Worm (Caenorhabditis elegans) whole organism, young adult: ENCODE results near the gene srx-112.

Experiments used
- B0336.3 ChIP-seq: fragments of 200-800 bp; sonication (Bioruptor generic); IDR thresholded peaks from 2 replicates; pipeline ENCODE4 v1.3.6; 2022; ENCODE audit warnings: missing genetic modification characterization, missing compliant biosample characterization
- C06A6.2 ChIP-seq: fragments of 200-800 bp; sonication (Bioruptor generic); conservative IDR thresholded peaks from 2 replicates; pipeline ENCODE4 v1.3.6; 2022; ENCODE audit warnings: missing genetic modification characterization, missing compliant biosample characterization
- C17E4.6 ChIP-seq: fragments of 200-800 bp; sonication (Bioruptor generic); IDR thresholded peaks from 2 replicates; pipeline ENCODE4 v1.3.6; 2022; ENCODE audit warnings: missing genetic modification reagents, missing genetic modification characterization, missing compliant biosample characterization
- F52B5.7 ChIP-seq: sonication (generic microtip); optimal IDR thresholded peaks from 2 replicates; lab custom pipeline; 2016; ENCODE audit warnings: mild to moderate bottlenecking, missing genetic modification characterization, missing compliant biosample characterization
- F57C9.4 ChIP-seq: sonication (generic microtip); optimal IDR thresholded peaks from 2 replicates; lab custom pipeline; 2017; ENCODE audit warnings: mild to moderate bottlenecking, missing genetic modification characterization, missing compliant biosample characterization
- K11D2.4 ChIP-seq: fragments of 200-800 bp; sonication (Bioruptor generic); IDR thresholded peaks from 2 replicates; pipeline ENCODE4 v1.3.6; 2022; ENCODE audit warnings: missing genetic modification reagents, missing genetic modification characterization, missing compliant biosample characterization
- T07F8.4 ChIP-seq: sonication (generic microtip); optimal IDR thresholded peaks from 2 replicates; lab custom pipeline; 2016; ENCODE audit warnings: mild to moderate bottlenecking, missing genetic modification characterization, moderate library complexity, missing compliant biosample characterization
- Y53F4B.3 ChIP-seq: fragments of 200-800 bp; sonication (Bioruptor generic); IDR thresholded peaks from 2 replicates; pipeline ENCODE4 v1.3.6; 2022; ENCODE audit warnings: missing genetic modification reagents, missing genetic modification characterization, missing compliant biosample characterization
- Y95B8A.8 ChIP-seq: fragments of 200-800 bp; sonication (Bioruptor generic); IDR thresholded peaks from 2 replicates; pipeline ENCODE4 v1.3.6; 2022; ENCODE audit warnings: missing genetic modification reagents, missing genetic modification characterization, missing compliant biosample characterization
- athp-1 ChIP-seq: sonication (generic microtip); optimal IDR thresholded peaks from 2 replicates; lab custom pipeline; 2017; ENCODE audit warnings: mild to moderate bottlenecking, missing genetic modification characterization, missing compliant biosample characterization
- bed-2 ChIP-seq: fragments of 200-800 bp; sonication (Bioruptor generic); IDR thresholded peaks from 2 replicates; pipeline ENCODE4 v1.3.6; 2022; ENCODE audit warnings: missing genetic modification reagents, missing genetic modification characterization, missing compliant biosample characterization
- ccch-3 ChIP-seq: fragments of 200-800 bp; sonication (Bioruptor generic); optimal IDR thresholded peaks from 2 replicates; lab custom pipeline; 2018; ENCODE audit warnings: mild to moderate bottlenecking, missing genetic modification characterization, missing compliant biosample characterization
- ceh-58 ChIP-seq: fragments of 200-800 bp; sonication (Bioruptor generic); IDR thresholded peaks from 2 replicates; pipeline ENCODE4 v1.3.6; 2022; ENCODE audit warnings: missing genetic modification characterization, missing compliant biosample characterization
- dox-1 ChIP-seq: fragments of 200-800 bp; sonication (Bioruptor generic); IDR thresholded peaks from 2 replicates; pipeline ENCODE4 v1.3.6; 2022; ENCODE audit warnings: missing genetic modification reagents, missing genetic modification characterization, missing compliant biosample characterization
- dpl-1 ChIP-seq: fragments of 150-350 bp; optimal IDR thresholded peaks from 2 replicates; lab custom pipeline; 2014; ENCODE audit warnings: missing biosample characterization, missing genetic modification reagents, missing genetic modification characterization
- efl-1 ChIP-seq: fragments of 150-350 bp; optimal IDR thresholded peaks from 2 replicates; lab custom pipeline; 2014; ENCODE audit warnings: missing biosample characterization, missing genetic modification reagents, missing genetic modification characterization
- egl-18 ChIP-seq: fragments of 200-800 bp; sonication (Bioruptor generic); IDR thresholded peaks from 2 replicates; pipeline ENCODE4 v1.3.6; 2022; ENCODE audit warnings: missing genetic modification reagents, missing genetic modification characterization, missing compliant biosample characterization
- egl-44 ChIP-seq: fragments of 200-800 bp; sonication (Bioruptor generic); IDR thresholded peaks from 2 replicates; pipeline ENCODE4 v1.3.6; 2022; ENCODE audit warnings: missing genetic modification reagents, missing genetic modification characterization, missing compliant biosample characterization
- egrh-3 ChIP-seq: fragments of 200-800 bp; sonication (Bioruptor generic); IDR thresholded peaks from 2 replicates; pipeline ENCODE4 v1.3.6; 2022; ENCODE audit warnings: missing genetic modification reagents, missing genetic modification characterization, missing compliant biosample characterization
- ekl-4 ChIP-seq: fragments of 200-800 bp; sonication (Bioruptor generic); IDR thresholded peaks from 2 replicates; pipeline ENCODE4 v1.3.6; 2022; ENCODE audit warnings: missing genetic modification reagents, missing genetic modification characterization, missing compliant biosample characterization
- fkh-3 ChIP-seq: sonication (generic microtip); optimal IDR thresholded peaks from 2 replicates; lab custom pipeline; 2016; ENCODE audit warnings: mild to moderate bottlenecking, missing genetic modification characterization, missing compliant biosample characterization
- hlh-26 ChIP-seq: fragments of 200-800 bp; sonication (Bioruptor generic); conservative IDR thresholded peaks from 2 replicates; pipeline ENCODE4 v1.3.6; 2022; ENCODE audit warnings: missing genetic modification reagents, missing genetic modification characterization, missing compliant biosample characterization
- hmg-1.2 ChIP-seq: fragments of 200-800 bp; sonication (Bioruptor generic); IDR thresholded peaks from 2 replicates; pipeline ENCODE4 v1.3.6; 2022; ENCODE audit warnings: missing genetic modification reagents, missing genetic modification characterization, missing compliant biosample characterization
- lag-1 ChIP-seq: fragments of 200-800 bp; sonication (Bioruptor generic); IDR thresholded peaks from 2 replicates; pipeline ENCODE4 v1.3.6; 2022; ENCODE audit warnings: missing genetic modification reagents, missing genetic modification characterization, missing compliant biosample characterization
- madf-6 ChIP-seq: fragments of 200-800 bp; sonication (Bioruptor generic); IDR thresholded peaks from 2 replicates; pipeline ENCODE4 v1.3.6; 2022; ENCODE audit warnings: missing genetic modification reagents, missing genetic modification characterization, missing compliant biosample characterization
- madf-8 ChIP-seq: fragments of 200-800 bp; sonication (Bioruptor generic); conservative IDR thresholded peaks from 2 replicates; pipeline ENCODE4 v1.3.6; 2022; ENCODE audit warnings: missing genetic modification reagents, missing genetic modification characterization, missing compliant biosample characterization
- mcd-1 ChIP-seq: fragments of 200-800 bp; sonication (Bioruptor generic); IDR thresholded peaks from 2 replicates; pipeline ENCODE4 v1.3.6; 2022; ENCODE audit warnings: missing genetic modification reagents, missing genetic modification characterization, missing compliant biosample characterization
- mel-28 ChIP-seq: sonication (generic microtip); optimal IDR thresholded peaks from 2 replicates; lab custom pipeline; 2016; ENCODE audit warnings: borderline replicate concordance, mild to moderate bottlenecking, missing genetic modification characterization, missing compliant biosample characterization
- nfya-1 ChIP-seq: sonication (generic microtip); optimal IDR thresholded peaks from 2 replicates; lab custom pipeline; 2017; ENCODE audit warnings: antibody characterized with exemption, missing compliant biosample characterization, missing genetic modification characterization, borderline replicate concordance; ENCODE audit not compliant: insufficient read depth
- nhr-120 ChIP-seq: fragments of 200-800 bp; sonication (Bioruptor generic); IDR thresholded peaks from 2 replicates; pipeline ENCODE4 v1.3.6; 2022; ENCODE audit warnings: missing genetic modification characterization, missing compliant biosample characterization
- nhr-27 ChIP-seq: fragments of 200-800 bp; sonication (Bioruptor generic); optimal IDR thresholded peaks from 2 replicates; lab custom pipeline; 2018; ENCODE audit warnings: mild to moderate bottlenecking, missing genetic modification characterization, moderate library complexity, missing compliant biosample characterization
- nhr-80 ChIP-seq: sonication (generic microtip); optimal IDR thresholded peaks from 2 replicates; lab custom pipeline; 2016; ENCODE audit warnings: missing genetic modification characterization, missing compliant biosample characterization
- nhr-90 ChIP-seq: sonication (generic microtip); optimal IDR thresholded peaks from 2 replicates; lab custom pipeline; 2016; ENCODE audit warnings: missing genotype, mild to moderate bottlenecking, missing genetic modification characterization, missing compliant biosample characterization
- pbrm-1 ChIP-seq: fragments of 200-800 bp; sonication (Bioruptor generic); IDR thresholded peaks from 2 replicates; pipeline ENCODE4 v1.3.6; 2022; ENCODE audit warnings: missing genetic modification reagents, missing genetic modification characterization, missing compliant biosample characterization
- repo-1 ChIP-seq: sonication (generic microtip); optimal IDR thresholded peaks from 2 replicates; lab custom pipeline; 2017; ENCODE audit warnings: mild to moderate bottlenecking, missing genetic modification characterization, missing compliant biosample characterization
- rpc-1 ChIP-seq, 2 experiments: fragments of 150-350 bp in 1 of 2; sonication (generic microtip) in 1 of 2; optimal IDR thresholded peaks; 2 replicates each; lab custom pipeline; 2014 to 2018; ENCODE audit warnings: missing biosample characterization in 1 of 2, missing genetic modification characterization in 1 of 2, missing genetic modification reagents in 1 of 2, missing genotype in 1 of 2
- sea-2 ChIP-seq: fragments of 200-800 bp; sonication (Bioruptor generic); IDR thresholded peaks from 2 replicates; pipeline ENCODE4 v1.3.6; 2022; ENCODE audit warnings: missing genetic modification characterization, missing compliant biosample characterization
- snpc-1.3 ChIP-seq: sonication (generic microtip); optimal IDR thresholded peaks from 2 replicates; lab custom pipeline; 2017; ENCODE audit warnings: missing genetic modification characterization, mild to moderate bottlenecking, missing compliant biosample characterization, antibody characterized with exemption, moderate library complexity, missing genotype, missing genetic modification reagents; ENCODE audit not compliant: insufficient read depth
- tbp1 ChIP-seq: fragments of 200-800 bp; sonication (Bioruptor generic); optimal IDR thresholded peaks from 2 replicates; lab custom pipeline; 2018; ENCODE audit warnings: mild to moderate bottlenecking, missing genetic modification characterization, missing compliant biosample characterization
- unc-62 ChIP-seq: fragments of 150-350 bp; optimal IDR thresholded peaks from 2 replicates; lab custom pipeline; 2014; ENCODE audit warnings: missing biosample characterization, missing genetic modification reagents, missing genetic modification characterization
- ztf-25 ChIP-seq: fragments of 200-800 bp; sonication (Bioruptor generic); IDR thresholded peaks from 2 replicates; pipeline ENCODE4 v1.3.6; 2022; ENCODE audit warnings: missing genetic modification reagents, missing genetic modification characterization, missing compliant biosample characterization
- ztf-26 ChIP-seq: sonication (generic microtip); optimal IDR thresholded peaks from 2 replicates; lab custom pipeline; 2017; ENCODE audit warnings: missing genetic modification characterization, missing compliant biosample characterization

srx-112 gene

DNA sequence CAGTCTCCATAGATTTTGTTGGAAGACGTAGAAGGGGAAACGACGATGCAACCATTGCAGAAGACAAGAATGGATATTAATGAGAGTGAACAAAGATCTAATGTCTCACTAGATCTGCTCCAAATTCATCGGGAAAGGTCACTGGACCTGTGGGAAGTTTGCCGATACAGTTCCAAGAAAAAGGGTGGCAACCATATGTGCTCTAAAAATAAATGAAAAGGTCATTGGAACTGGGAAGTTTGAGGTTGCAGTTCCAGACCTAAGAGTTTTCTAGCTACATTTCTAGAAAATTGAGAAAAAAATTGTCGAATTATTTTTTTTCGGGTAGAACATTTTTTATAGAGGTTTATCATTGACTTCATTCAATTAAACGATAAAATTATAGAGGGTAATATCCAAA is 17.0 kb downstream of the srx-112 start, which contains the start of gene fbxb-92:
Gene fbxb-92 (minus strand): TSS at position 101 of the 400 bp plus-strand sequence.
- TF ChIP-seq F57C9.4 (tag; lab: Kevin White, UChicago) = no peak
- no peak for TF ChIP-seq ccch-3 (GFP tag; lab: Kevin White, UChicago)
- TF ChIP-seq C06A6.2 (GFP tag; lab: Robert Waterston, UW) = no peak
- TF ChIP-seq nhr-90 = no peak
- no peak for TF ChIP-seq unc-62

ce11 chrII:3743684-3744200 is 20.6 kb downstream of the srx-112 start, which contains the start of gene nta-1:
Gene nta-1 (minus strand): TSS chrII:3743814.
- TF ChIP-seq Y95B8A.8 (GFP tag; lab: Robert Waterston, UW) (no peak), nhr-80 (tag; lab: Kevin White, UChicago) (peak; percentile 58), dox-1 (GFP tag; lab: Robert Waterston, UW) (0 out of 2 replicates have a peak, but pooled peaks have one; percentile 11), rpc-1 (optimal IDR thresholded peaks at IDR 0.05; lab: Kevin White, UChicago) (no peak), rpc-1 (tag; optimal IDR thresholded peaks at IDR 0.05; lab: Kevin White, UChicago) (no peak), tbp1 (peak; percentile 29)

DNA sequence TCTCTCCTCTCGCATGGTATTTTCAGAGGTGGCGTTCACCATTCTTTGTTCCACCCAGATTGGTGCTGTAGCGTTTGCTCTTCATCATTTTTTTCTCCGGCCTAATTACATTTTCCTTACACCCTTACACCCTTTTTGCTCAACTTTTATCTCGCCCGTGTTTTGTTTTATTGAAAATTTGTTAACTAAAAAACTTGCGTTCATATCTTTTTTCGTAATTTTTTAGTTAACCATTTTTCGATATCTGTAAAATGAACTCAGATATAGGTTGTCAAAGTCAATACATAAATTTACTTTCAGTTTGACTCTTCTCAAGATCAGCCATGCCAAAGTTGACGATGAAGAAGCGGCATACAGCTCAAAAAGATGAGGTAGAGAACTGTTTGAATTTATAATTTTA is 22.8 kb downstream of the srx-112 start, which contains the start of gene F12E12.1:
Gene F12E12.1 (plus strand): TSS at position 301 of the 400 bp plus-strand sequence.
- TF ChIP-seq ztf-26 = no peak
- no peak for TF ChIP-seq athp-1 (tag; lab: Kevin White, UChicago)
- no peak for TF ChIP-seq Y53F4B.3 (GFP tag; lab: Robert Waterston, UW)
- TF ChIP-seq egl-18 (GFP tag; lab: Robert Waterston, UW) = no peak

- TF ChIP-seq hlh-26 (no peak), fkh-3 (tag; lab: Kevin White, UChicago) (no peak), Y95B8A.8 (GFP tag; lab: Robert Waterston, UW) (no peak), B0336.3 (GFP tag; lab: Robert Waterston, UW) (no peak), nhr-27 (tag; lab: Kevin White, UChicago) (no peak), F52B5.7 (tag; lab: Kevin White, UChicago) (no peak), pbrm-1 (GFP tag; lab: Robert Waterston, UW) (no peak), mel-28 (tag; lab: Kevin White, UChicago) (no peak), bed-2 (GFP tag; lab: Robert Waterston, UW) (no peak), nfya-1 (tag; lab: Kevin White, UChicago) (no peak), lag-1 (GFP tag; lab: Robert Waterston, UW) (no peak), mcd-1 (GFP tag; lab: Robert Waterston, UW) (no peak), ekl-4 (GFP tag; lab: Robert Waterston, UW) (no peak), T07F8.4 (tag; lab: Kevin White, UChicago) (no peak), sea-2 (GFP tag; lab: Robert Waterston, UW) (no peak), nhr-120 (GFP tag; lab: Robert Waterston, UW) (no peak), egrh-3 (GFP tag; lab: Robert Waterston, UW) (no peak), egl-18 (GFP tag; lab: Robert Waterston, UW) (no peak), snpc-1.3 (tag; lab: Kevin White, UChicago) (no peak)
- TF ChIP-seq, all 124 proteins: peak for 0
Measured at ce11 chrII:3739647-3740046, 24.7 kb downstream of the srx-112 start, which contains the start of gene F12E12.2. Gene F12E12.2 (plus strand): TSS chrII:3739947.

DNA sequence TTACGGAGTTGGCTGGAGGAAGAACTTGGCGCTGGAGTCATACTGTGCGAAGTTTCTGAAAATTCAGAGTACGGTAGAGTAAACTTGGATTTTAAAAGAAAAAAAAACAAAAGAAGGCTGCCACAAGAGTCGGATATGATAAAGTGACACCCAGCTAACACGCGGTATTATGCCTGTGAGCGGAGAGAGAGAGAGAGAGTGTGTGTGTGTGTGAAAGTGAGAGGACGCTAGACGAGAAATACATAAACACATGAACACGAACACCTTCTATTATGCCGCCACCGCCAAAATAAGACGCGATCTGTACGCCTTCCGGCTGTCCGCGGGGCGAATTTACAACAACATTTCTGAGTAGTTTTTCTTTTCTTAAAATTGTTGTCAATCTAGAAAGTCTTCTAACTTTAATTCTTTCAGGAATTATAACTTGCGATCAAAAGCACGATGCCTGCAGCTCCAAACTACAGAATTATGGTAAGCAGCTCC is 27.5 kb downstream of the srx-112 start, which contains the start of gene F12E12.6:
Gene F12E12.6 (minus strand): TSS at position 51 of the 483 bp plus-strand sequence.
- TF ChIP-seq hmg-1.2 (GFP tag; lab: Robert Waterston, UW) = peak; percentile 33; the same call in 1 of the 2 replicates
- TF ChIP-seq ceh-58 = no peak
- TF ChIP-seq efl-1 = peak; percentile 57
- no peak for TF ChIP-seq ztf-25 (GFP tag; lab: Robert Waterston, UW)
- TF ChIP-seq mcd-1 (GFP tag; lab: Robert Waterston, UW) = no peak
- peak; percentile 58 for TF ChIP-seq madf-6 (GFP tag; lab: Robert Waterston, UW)
- no peak for TF ChIP-seq repo-1 (tag; lab: Kevin White, UChicago)
- TF ChIP-seq C17E4.6 (GFP tag; lab: Robert Waterston, UW) = no peak
- peak; percentile 7 for TF ChIP-seq dpl-1
- TF ChIP-seq K11D2.4 = no peak
- peak; percentile 27; the same call in 1 of the 2 replicates for TF ChIP-seq madf-8 (GFP tag; lab: Robert Waterston, UW)
- TF ChIP-seq egl-44 (GFP tag; lab: Robert Waterston, UW) = no peak
